Worm (Caenorhabditis elegans) whole organism, young adult: ENCODE measurements around the gene hcp-3.

Experiments
- C17E4.6 ChIP-seq: fragments of 200-800 bp; sonication (Bioruptor generic); IDR thresholded peaks from 2 replicates; pipeline ENCODE4 v1.3.6; 2022; ENCODE audit warnings: missing genetic modification reagents, missing genetic modification characterization, missing compliant biosample characterization
- F49E8.2 ChIP-seq: sonication (generic microtip); optimal IDR thresholded peaks from 3 replicates; lab custom pipeline; 2017; ENCODE audit warnings: missing genetic modification characterization, mild to moderate bottlenecking, missing compliant biosample characterization, antibody characterized with exemption, moderate library complexity; ENCODE audit not compliant: insufficient read depth
- athp-1 ChIP-seq: sonication (generic microtip); optimal IDR thresholded peaks from 2 replicates; lab custom pipeline; 2017; ENCODE audit warnings: mild to moderate bottlenecking, missing genetic modification characterization, missing compliant biosample characterization
- lin-35 ChIP-seq, 3 experiments: fragments of 150-350 bp in 2 of 3; sonication (generic microtip) in 1 of 3; optimal IDR thresholded peaks; 2 replicates each; lab custom pipeline; 2014 to 2018; ENCODE audit warnings: missing biosample characterization in 3 of 3, missing genetic modification characterization in 3 of 3, missing genetic modification reagents in 3 of 3
- lin-40 ChIP-seq: sonication (generic microtip); optimal IDR thresholded peaks from 2 replicates; lab custom pipeline; 2016; ENCODE audit warnings: missing genetic modification characterization, mild to moderate bottlenecking, missing compliant biosample characterization, missing genotype, missing genetic modification reagents
- lsy-27 ChIP-seq: sonication (generic microtip); optimal IDR thresholded peaks from 2 replicates; lab custom pipeline; 2017; ENCODE audit warnings: missing genetic modification characterization, mild to moderate bottlenecking, missing compliant biosample characterization, antibody characterized with exemption, missing genotype, borderline replicate concordance; ENCODE audit not compliant: insufficient read depth
- rec-8 ChIP-seq, 2 experiments: sonication (generic microtip); optimal IDR thresholded peaks; 2 replicates each; lab custom pipeline; 2016; ENCODE audit warnings: mild to moderate bottlenecking in 2 of 2, missing genetic modification characterization in 2 of 2, missing genetic modification reagents in 2 of 2, missing genotype in 2 of 2, missing biosample characterization in 1 of 2, missing compliant biosample characterization in 1 of 2, moderate library complexity in 1 of 2
- zim-3 ChIP-seq: sonication (generic microtip); optimal IDR thresholded peaks from 2 replicates; lab custom pipeline; 2017; ENCODE audit warnings: mild to moderate bottlenecking, missing genetic modification characterization, moderate library complexity, missing compliant biosample characterization

- TF ChIP-seq athp-1 (no peak), lin-40 (tag; lab: Kevin White, UChicago) (no peak), rec-8 (tag; optimal IDR thresholded peaks at IDR 0.05; lab: Kevin White, UChicago) (no peak), lin-35 (GFP tag; optimal IDR thresholded peaks at IDR 0.05; lab: Kevin White, UChicago) (no peak), F49E8.2 (tag; lab: Kevin White, UChicago) (no peak), zim-3 (no peak), lsy-27 (no peak), C17E4.6 (GFP tag; lab: Robert Waterston, UW) (no peak)
Measured at ce11 chrIII:9612097-9612496, 4.2 kb downstream of the hcp-3 start, which contains the start of gene bbs-4.
